Worm (Caenorhabditis elegans) whole organism, L4/young adult: ENCODE measurements around the gene clec-57.
"Not testable (repeated sequence)": the region's sequence is repeated elsewhere in the genome, so short reads cannot be mapped to it uniquely, and the experiment has no call there.

ENCODE experiments used
- W03F9.2 ChIP-seq: fragments of 150-350 bp; optimal IDR thresholded peaks from 2 replicates; lab custom pipeline; 2014; ENCODE audit warnings: missing biosample characterization, missing genetic modification characterization
- dao-5 ChIP-seq: sonication (generic microtip); optimal IDR thresholded peaks from 2 replicates; lab custom pipeline; 2016; ENCODE audit warnings: missing genotype, missing genetic modification characterization, moderate library complexity, missing compliant biosample characterization
- him-1 ChIP-seq: sonication (generic microtip); optimal IDR thresholded peaks from 2 replicates; lab custom pipeline; 2016; ENCODE audit warnings: missing genotype, missing genetic modification reagents, missing genetic modification characterization, missing compliant biosample characterization

The clec-57 gene

ce11 chrV:14438099-14438739 is 30.8 kb upstream of the clec-57 start:
- TF ChIP-seq him-1 (tag; lab: Kevin White, UChicago) = no peak
- TF ChIP-seq W03F9.2 (tag; lab: Kevin White, UChicago) = no peak
- no peak for TF ChIP-seq dao-5 (tag; lab: Kevin White, UChicago)

ce11 chrV:14439236-14439635 is 29.8 kb upstream of the clec-57 start:
- TF ChIP-seq him-1 (tag; lab: Kevin White, UChicago) (no peak), W03F9.2 (tag; lab: Kevin White, UChicago) (no peak), dao-5 (tag; lab: Kevin White, UChicago) (no peak)

DNA sequence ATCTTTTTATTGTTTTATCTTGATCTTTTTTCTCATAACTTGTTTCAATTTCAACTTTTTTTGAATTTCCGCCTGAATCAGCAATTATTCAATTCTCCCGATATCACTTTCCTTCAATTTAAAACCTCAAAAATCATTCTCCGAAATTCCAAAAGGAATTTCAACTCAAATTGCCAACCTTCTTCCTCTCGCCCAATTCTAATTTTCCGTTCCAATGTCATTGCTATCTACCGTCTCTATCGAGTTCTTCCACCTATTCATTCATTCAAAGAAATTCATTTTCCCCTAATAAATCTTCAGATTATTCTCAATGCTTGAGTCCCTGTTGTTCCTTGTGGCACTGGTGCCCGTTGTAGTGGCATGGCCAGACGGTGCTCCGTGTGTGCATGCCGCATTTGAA is 28.2 kb upstream of the clec-57 start, which contains the start of gene F23B12.4:
Gene F23B12.4, plus strand, starts transcription at position 301 of the 400 bp plus-strand sequence.
- TF ChIP-seq him-1 (tag; lab: Kevin White, UChicago) (no peak), W03F9.2 (tag; lab: Kevin White, UChicago) (no peak), dao-5 (tag; lab: Kevin White, UChicago) (no peak)

- no peak for TF ChIP-seq dao-5 (tag; lab: Kevin White, UChicago)
- no peak for TF ChIP-seq W03F9.2 (tag; lab: Kevin White, UChicago)
- TF ChIP-seq him-1 (tag; lab: Kevin White, UChicago) = no peak
Observed at ce11 chrV:14446453-14446852, 22.6 kb upstream of the clec-57 start.

DNA sequence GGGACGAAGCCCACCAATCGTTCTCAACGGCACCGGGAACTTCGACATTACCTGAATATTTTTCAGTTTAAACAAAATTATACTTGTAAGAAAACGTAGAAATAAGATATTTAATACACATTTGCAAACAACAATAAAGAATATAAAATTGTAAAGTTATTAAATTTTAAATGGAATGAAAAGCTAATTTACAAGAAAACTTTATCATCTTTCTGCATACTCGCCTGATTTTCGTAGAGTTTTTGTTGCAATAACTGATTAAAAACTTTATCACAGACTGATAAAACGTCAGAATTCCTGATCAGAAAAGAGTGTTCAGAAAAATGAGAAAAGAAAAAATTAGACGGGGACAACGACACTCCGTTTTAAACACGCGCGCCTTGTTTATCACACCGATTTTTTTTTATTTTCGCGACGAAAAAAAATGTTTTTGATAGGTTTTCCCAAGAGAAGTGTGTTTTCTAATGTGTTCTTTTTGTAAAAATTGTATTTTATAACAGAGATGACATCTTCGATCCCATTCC is 21.7 kb upstream of the clec-57 start, which contains the start of the genes dlat-1 and fntb-1:
Gene dlat-1, minus strand, starts transcription at position 51 of the 524 bp plus-strand sequence.
Gene fntb-1, plus strand, starts transcription at position 412 of the 524 bp plus-strand sequence.
- no peak for TF ChIP-seq dao-5 (tag; lab: Kevin White, UChicago)

DNA sequence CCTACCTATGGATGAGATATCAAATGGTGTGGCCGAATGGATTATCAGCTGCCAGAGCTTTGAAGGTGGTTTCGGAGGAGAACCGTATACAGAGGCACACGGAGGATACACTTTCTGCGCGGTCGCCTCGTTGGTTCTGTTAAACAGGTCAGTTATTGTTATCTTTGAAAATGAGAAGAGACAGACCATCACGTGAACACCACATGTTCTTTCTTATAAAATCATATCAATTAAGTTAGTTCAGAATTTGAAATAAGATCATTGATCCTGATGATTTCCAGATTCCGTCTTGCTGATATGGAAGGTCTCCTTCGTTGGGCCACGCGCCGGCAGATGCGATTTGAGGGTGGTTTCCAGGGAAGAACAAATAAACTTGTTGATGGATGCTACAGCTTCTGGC is 20.4 kb upstream of the clec-57 start:
- TF ChIP-seq him-1 (tag; lab: Kevin White, UChicago) (no peak), W03F9.2 (tag; lab: Kevin White, UChicago) (no peak), dao-5 (tag; lab: Kevin White, UChicago) (no peak)

DNA sequence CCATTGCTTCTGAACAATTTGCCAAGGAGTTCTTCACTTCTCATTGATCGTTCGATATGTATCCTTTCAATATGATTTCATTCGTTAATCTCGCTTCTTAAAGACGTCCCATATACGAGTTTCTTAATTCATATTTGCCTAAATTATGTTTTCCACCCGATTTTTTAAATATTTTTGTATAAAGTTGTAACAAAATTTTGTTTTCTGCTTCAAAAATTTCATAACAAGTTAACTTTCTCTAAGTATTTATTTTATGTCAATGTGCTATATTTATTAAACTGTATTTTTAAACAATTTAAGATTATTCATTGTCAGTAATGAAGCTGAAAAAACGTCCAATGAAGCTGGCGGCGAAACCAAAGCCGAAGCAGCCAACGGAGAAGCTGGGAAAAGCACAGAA is 19.6 kb upstream of the clec-57 start, which contains the start of gene F23B12.7:
Gene F23B12.7, plus strand, starts transcription at position 301 of the 400 bp plus-strand sequence.
- TF ChIP-seq him-1 (tag; lab: Kevin White, UChicago) (no peak), W03F9.2 (tag; lab: Kevin White, UChicago) (no peak), dao-5 (tag; lab: Kevin White, UChicago) (no peak)

ce11 chrV:14456626-14457025 is 12.4 kb upstream of the clec-57 start, which contains the start of gene bmk-1:
TSS of gene bmk-1 (minus strand) at chrV:14456984.
- TF ChIP-seq W03F9.2 (tag; lab: Kevin White, UChicago) = no peak
- TF ChIP-seq dao-5 (tag; lab: Kevin White, UChicago) = no peak
- TF ChIP-seq him-1 (tag; lab: Kevin White, UChicago) = no peak

DNA sequence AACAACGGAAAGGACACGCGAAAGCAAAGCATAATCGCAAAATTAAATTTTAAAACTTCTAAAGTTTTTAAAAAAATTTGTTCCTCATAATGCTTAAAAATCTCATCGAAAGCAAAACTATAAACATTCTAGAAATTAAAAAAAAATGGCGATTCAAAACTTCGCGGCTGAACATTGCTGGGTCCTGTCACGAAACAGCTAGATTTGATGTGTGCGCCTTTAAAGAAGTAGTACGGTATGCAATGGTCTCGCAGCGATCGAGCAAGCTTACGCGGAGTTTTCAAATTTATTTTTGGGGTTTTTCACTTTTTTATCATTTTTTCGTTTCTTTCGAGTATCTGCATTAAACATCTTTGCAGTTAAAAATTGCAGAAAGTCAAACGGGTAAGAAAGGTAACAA is 12.0 kb upstream of the clec-57 start, which contains the start of gene coh-3:
Gene coh-3, plus strand, starts transcription at position 353 of the 400 bp plus-strand sequence.
- TF ChIP-seq W03F9.2 (tag; lab: Kevin White, UChicago) = peak; percentile 48
- TF ChIP-seq him-1 (tag; lab: Kevin White, UChicago) = no peak

ce11 chrV:14460122-14460521 is 8.9 kb upstream of the clec-57 start:
- TF ChIP-seq him-1 (tag; lab: Kevin White, UChicago) (no peak), dao-5 (tag; lab: Kevin White, UChicago) (no peak), W03F9.2 (tag; lab: Kevin White, UChicago) (no peak)

DNA sequence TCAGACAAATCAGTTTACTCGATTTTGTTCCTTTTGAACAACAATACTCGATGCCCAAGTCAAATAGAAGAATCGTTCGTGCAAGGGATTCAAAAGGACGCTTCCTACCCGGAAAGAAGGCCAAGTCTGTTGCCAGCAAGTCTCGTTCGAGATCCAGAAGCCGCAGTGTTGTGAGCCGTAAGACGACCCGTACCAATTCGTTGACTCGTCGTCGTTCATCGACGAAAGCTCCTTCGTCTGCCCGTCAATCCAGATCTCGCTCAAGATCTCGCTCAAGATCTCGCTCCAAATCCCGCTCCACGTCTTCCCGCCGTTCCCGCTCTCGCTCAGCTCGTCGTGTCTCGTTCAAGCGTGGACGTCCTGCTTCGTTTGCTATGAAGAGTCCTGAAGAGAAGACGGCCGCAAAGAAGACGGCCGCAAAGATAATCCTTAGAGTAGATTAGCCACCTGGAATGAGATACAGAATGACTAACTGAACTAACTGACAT is 8.4 kb upstream of the clec-57 start, which contains the start of gene F08H9.2:
Gene F08H9.2, plus strand, starts transcription at position 51 of the 488 bp plus-strand sequence.
- TF ChIP-seq dao-5 (tag; lab: Kevin White, UChicago) (no peak), him-1 (tag; lab: Kevin White, UChicago) (no peak), W03F9.2 (tag; lab: Kevin White, UChicago) (no peak)

DNA sequence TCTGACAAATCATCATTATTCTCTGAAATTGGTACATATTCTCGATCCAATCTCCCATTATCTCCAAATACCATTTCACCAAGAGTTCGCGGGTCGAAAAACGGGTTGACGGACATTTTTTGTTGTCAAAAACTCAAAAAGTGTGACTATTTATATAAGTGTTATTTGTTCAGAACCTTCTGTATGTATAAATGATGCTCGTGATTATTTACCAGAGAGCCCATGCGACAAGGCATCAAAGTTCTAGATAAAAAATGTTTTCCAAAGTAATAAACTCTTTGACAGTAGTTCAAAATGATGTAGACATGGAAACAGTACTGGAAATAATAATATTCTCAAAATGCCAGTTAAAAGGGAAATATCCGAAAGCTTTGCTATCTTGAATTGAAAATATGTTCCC is 6.4 kb upstream of the clec-57 start:
- no peak for TF ChIP-seq him-1 (tag; lab: Kevin White, UChicago)

DNA sequence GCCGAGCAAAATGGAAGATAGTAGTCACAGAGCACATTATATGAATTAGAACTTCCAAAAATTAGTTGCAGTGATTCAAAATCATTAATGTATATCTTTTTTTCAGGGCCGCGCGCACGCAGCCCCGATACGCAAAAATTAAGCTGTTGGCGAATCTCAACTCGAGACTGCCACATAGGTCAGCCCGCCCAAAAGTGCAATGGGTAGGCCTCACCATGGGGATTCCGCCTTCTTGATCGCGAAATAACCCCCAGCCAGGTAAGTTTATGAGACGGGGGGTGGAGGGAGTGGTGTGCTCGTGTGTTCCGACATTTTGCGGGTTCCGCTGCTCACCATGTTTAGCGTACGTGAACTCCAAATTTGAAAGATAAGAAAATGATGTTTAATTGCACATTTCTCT is 5.9 kb upstream of the clec-57 start, which contains the start of gene F08H9.3:
Gene F08H9.3, minus strand, starts transcription at position 252 of the 400 bp plus-strand sequence.
- TF ChIP-seq dao-5, him-1, W03F9.2 (tag; lab: Kevin White, UChicago): not testable (repeated sequence)
